Worm (Caenorhabditis elegans): ENCODE results near the gene mls-1.

- TF ChIP-seq nhr-237 (tag; optimal IDR thresholded peaks at IDR 0.05) (no peak), unc-130 (tag; optimal IDR thresholded peaks at IDR 0.05) (no peak), hlh-4 (tag; optimal IDR thresholded peaks at IDR 0.05) (no peak), fos-1 (tag; optimal IDR thresholded peaks at IDR 0.05) (no peak), rnt-1 (tag; optimal IDR thresholded peaks at IDR 0.05) (no peak), lin-39 (tag; optimal IDR thresholded peaks at IDR 0.05) (no peak)
Measured at ce11 chrIII:7463438-7464008, 3.4 kb downstream of the mls-1 start, which contains the start of gene H14A12.3.

All from whole organism, L1 larva.